Fruit fly (Drosophila melanogaster) whole organism, prepupa: ENCODE measurements around the gene CG32037.
A peak's percentile ranks its signal among the peaks of the same experiment; 100 is the strongest.

Experiments used
- Blimp-1 ChIP-seq: fragments of 200-800 bp; sonication (Bioruptor generic); optimal IDR thresholded peaks from 3 replicates; lab custom pipeline; 2017; ENCODE audit warnings: missing biosample characterization, missing genetic modification characterization, mild to moderate bottlenecking, moderate library complexity, missing genetic modification reagents
- CG10631 ChIP-seq: fragments of 200-800 bp; sonication (Bioruptor generic); optimal IDR thresholded peaks from 2 replicates; lab custom pipeline; 2016; ENCODE audit warnings: missing biosample characterization, missing genetic modification characterization
- CG10669 ChIP-seq: fragments of 200-800 bp; sonication (Bioruptor generic); optimal IDR thresholded peaks from 3 replicates; lab custom pipeline; 2018; ENCODE audit warnings: missing biosample characterization, mild to moderate bottlenecking, missing genetic modification characterization, moderate library complexity
- CG11762 ChIP-seq: fragments of 200-800 bp; sonication (Bioruptor generic); optimal IDR thresholded peaks from 3 replicates; lab custom pipeline; 2016; ENCODE audit warnings: missing biosample characterization, missing genetic modification characterization; ENCODE audit not compliant: insufficient read depth
- CG15336 ChIP-seq: fragments of 200-800 bp; sonication (Bioruptor generic); IDR thresholded peaks from 2 replicates; pipeline ENCODE4 v1.3.6; 2022; ENCODE audit warnings: missing biosample characterization, missing genetic modification characterization
- CG1621 ChIP-seq: fragments of 200-800 bp; sonication (Bioruptor generic); optimal IDR thresholded peaks from 3 replicates; lab custom pipeline; 2018; ENCODE audit warnings: missing biosample characterization, mild to moderate bottlenecking, missing genetic modification characterization
- CG16779 ChIP-seq: fragments of 200-800 bp; sonication (Bioruptor generic); optimal IDR thresholded peaks from 3 replicates; lab custom pipeline; 2017; ENCODE audit warnings: missing biosample characterization, mild to moderate bottlenecking, missing genetic modification characterization
- CG3032 ChIP-seq: fragments of 200-800 bp; optimal IDR thresholded peaks from 2 replicates; lab custom pipeline; 2019; ENCODE audit warnings: missing biosample characterization, mild to moderate bottlenecking, missing genetic modification characterization, moderate library complexity
- CG31627 ChIP-seq: fragments of 200-800 bp; sonication (Bioruptor generic); optimal IDR thresholded peaks from 3 replicates; lab custom pipeline; 2016; ENCODE audit warnings: missing biosample characterization, missing genetic modification characterization
- CG32006 ChIP-seq: fragments of 200-800 bp; sonication (Bioruptor generic); optimal IDR thresholded peaks from 3 replicates; lab custom pipeline; 2017; ENCODE audit warnings: missing biosample characterization, mild to moderate bottlenecking, missing genetic modification characterization
- CG3919 ChIP-seq: fragments of 200-800 bp; sonication (Bioruptor generic); optimal IDR thresholded peaks from 3 replicates; lab custom pipeline; 2016; ENCODE audit warnings: missing biosample characterization, missing genetic modification characterization
- CG4318 ChIP-seq: fragments of 200-800 bp; sonication (Bioruptor generic); optimal IDR thresholded peaks from 3 replicates; lab custom pipeline; 2017; ENCODE audit warnings: missing biosample characterization, mild to moderate bottlenecking, missing genetic modification characterization
- CG6163 ChIP-seq: fragments of 200-800 bp; sonication (Bioruptor generic); IDR thresholded peaks from 3 replicates; pipeline ENCODE4 v1.3.6; 2022; ENCODE audit warnings: missing biosample characterization, missing genetic modification characterization
- CG6276 ChIP-seq: fragments of 200-800 bp; sonication (Bioruptor generic); optimal IDR thresholded peaks from 2 replicates; lab custom pipeline; 2017; ENCODE audit warnings: missing biosample characterization, mild to moderate bottlenecking, missing genetic modification characterization
- CG6792 ChIP-seq: fragments of 200-800 bp; sonication (Bioruptor generic); optimal IDR thresholded peaks from 3 replicates; lab custom pipeline; 2016; ENCODE audit warnings: missing biosample characterization, missing genetic modification characterization
- CG6808 ChIP-seq: fragments of 200-800 bp; sonication (Bioruptor generic); optimal IDR thresholded peaks from 3 replicates; lab custom pipeline; 2017; ENCODE audit warnings: missing biosample characterization, missing genetic modification characterization, mild to moderate bottlenecking, moderate library complexity, missing genetic modification reagents
- CG6854 ChIP-seq: fragments of 200-800 bp; sonication (Bioruptor generic); optimal IDR thresholded peaks from 2 replicates; lab custom pipeline; 2017; ENCODE audit warnings: missing biosample characterization, mild to moderate bottlenecking, missing genetic modification characterization
- CG7368 ChIP-seq: fragments of 200-800 bp; sonication (Bioruptor generic); optimal IDR thresholded peaks from 3 replicates; lab custom pipeline; 2016; ENCODE audit warnings: missing biosample characterization, missing genetic modification characterization
- CG8632 ChIP-seq: fragments of 200-800 bp; sonication (Bioruptor generic); optimal IDR thresholded peaks from 3 replicates; lab custom pipeline; 2016; ENCODE audit warnings: missing biosample characterization, missing genetic modification characterization
- CG9139 ChIP-seq: fragments of 200-800 bp; sonication (Bioruptor generic); optimal IDR thresholded peaks from 3 replicates; lab custom pipeline; 2017; ENCODE audit warnings: missing biosample characterization, mild to moderate bottlenecking, missing genetic modification characterization
- Eip75B ChIP-seq: fragments of 200-800 bp; sonication (Bioruptor generic); optimal IDR thresholded peaks from 3 replicates; lab custom pipeline; 2016; ENCODE audit warnings: missing biosample characterization, missing genetic modification characterization
- Eip78C ChIP-seq: fragments of 200-800 bp; sonication (Bioruptor generic); peaks from one replicate; lab custom pipeline; 2016; ENCODE audit warnings: missing biosample characterization, missing genetic modification characterization
- Eip93F ChIP-seq: fragments of 200-800 bp; sonication (Bioruptor generic); optimal IDR thresholded peaks from 2 replicates; lab custom pipeline; 2016; ENCODE audit warnings: missing biosample characterization, mild to moderate bottlenecking, missing genetic modification characterization
- Ets21C ChIP-seq: fragments of 200-800 bp; sonication (Bioruptor generic); optimal IDR thresholded peaks from 3 replicates; lab custom pipeline; 2016; ENCODE audit warnings: missing biosample characterization, missing genetic modification characterization
- Hr38 ChIP-seq: sonication (Bioruptor generic); optimal IDR thresholded peaks from 2 replicates; lab custom pipeline; 2016; ENCODE audit warnings: missing biosample characterization, missing genetic modification characterization
- Hr39 ChIP-seq: fragments of 200-800 bp; sonication (Bioruptor generic); optimal IDR thresholded peaks from 2 replicates; lab custom pipeline; 2016; ENCODE audit warnings: missing biosample characterization, missing genetic modification characterization
- Hr4 ChIP-seq: fragments of 200-800 bp; sonication (Bioruptor generic); optimal IDR thresholded peaks from 3 replicates; lab custom pipeline; 2016; ENCODE audit warnings: missing biosample characterization, missing genetic modification characterization
- Lpt ChIP-seq: fragments of 200-800 bp; sonication (Bioruptor generic); optimal IDR thresholded peaks from 3 replicates; lab custom pipeline; 2016; ENCODE audit warnings: missing biosample characterization, missing genetic modification characterization
- Met ChIP-seq: fragments of 200-800 bp; sonication (Bioruptor generic); optimal IDR thresholded peaks from 3 replicates; lab custom pipeline; 2016; ENCODE audit warnings: missing biosample characterization, missing genetic modification characterization
- OdsH ChIP-seq: fragments of 200-800 bp; sonication (Bioruptor generic); optimal IDR thresholded peaks from 3 replicates; lab custom pipeline; 2016; ENCODE audit warnings: missing biosample characterization, missing genetic modification characterization
- Sox102F ChIP-seq: fragments of 200-800 bp; sonication (Bioruptor generic); optimal IDR thresholded peaks from 2 replicates; lab custom pipeline; 2016; ENCODE audit warnings: missing biosample characterization, mild to moderate bottlenecking, missing genetic modification characterization
- achi ChIP-seq: fragments of 200-800 bp; sonication (Bioruptor generic); optimal IDR thresholded peaks from 3 replicates; lab custom pipeline; 2016; ENCODE audit warnings: missing biosample characterization, missing genetic modification characterization
- acj6 ChIP-seq: fragments of 200-800 bp; sonication (Bioruptor generic); optimal IDR thresholded peaks from 3 replicates; lab custom pipeline; 2016; ENCODE audit warnings: missing biosample characterization, missing genetic modification characterization
- cyc ChIP-seq: fragments of 200-800 bp; sonication (Bioruptor generic); optimal IDR thresholded peaks from 3 replicates; lab custom pipeline; 2016; ENCODE audit warnings: missing biosample characterization, missing genetic modification characterization
- dac ChIP-seq: fragments of 200-800 bp; sonication (Bioruptor generic); optimal IDR thresholded peaks from 2 replicates; lab custom pipeline; 2017; ENCODE audit warnings: missing biosample characterization, mild to moderate bottlenecking, missing genetic modification characterization
- dsx ChIP-seq: fragments of 200-800 bp; optimal IDR thresholded peaks from 3 replicates; lab custom pipeline; 2019; ENCODE audit warnings: missing biosample characterization, mild to moderate bottlenecking, missing genetic modification characterization, moderate library complexity; ENCODE audit not compliant: poor library complexity, severe bottlenecking
- fd85E ChIP-seq: fragments of 200-800 bp; sonication (Bioruptor generic); optimal IDR thresholded peaks from 3 replicates; lab custom pipeline; 2016; ENCODE audit warnings: missing biosample characterization, missing genetic modification characterization
- fkh ChIP-seq: fragments of 200-800 bp; sonication (Bioruptor generic); optimal IDR thresholded peaks from 3 replicates; lab custom pipeline; 2017; ENCODE audit warnings: missing biosample characterization, mild to moderate bottlenecking, missing genetic modification characterization, moderate library complexity
- net ChIP-seq: fragments of 200-800 bp; sonication (Bioruptor generic); optimal IDR thresholded peaks from 3 replicates; lab custom pipeline; 2016; ENCODE audit warnings: missing biosample characterization, missing genetic modification characterization
- pdm3 ChIP-seq: fragments of 200-800 bp; sonication (Bioruptor generic); optimal IDR thresholded peaks from 3 replicates; lab custom pipeline; 2016; ENCODE audit warnings: missing biosample characterization, missing genetic modification characterization
- salr ChIP-seq, 2 experiments: fragments of 200-800 bp; sonication (Bioruptor generic); optimal IDR thresholded peaks; 3 replicates each; lab custom pipeline; 2016 to 2018; ENCODE audit warnings: missing biosample characterization in 2 of 2, missing genetic modification characterization in 2 of 2, mild to moderate bottlenecking in 1 of 2
- svp ChIP-seq: fragments of 200-800 bp; sonication (Bioruptor generic); peaks from one replicate; lab custom pipeline; 2016; ENCODE audit warnings: missing biosample characterization, missing genetic modification characterization
- topi ChIP-seq: fragments of 200-800 bp; sonication (Bioruptor generic); optimal IDR thresholded peaks from 3 replicates; lab custom pipeline; 2016; ENCODE audit warnings: missing biosample characterization, missing genetic modification characterization
- vri ChIP-seq: fragments of 200-800 bp; sonication (Bioruptor generic); optimal IDR thresholded peaks from 3 replicates; lab custom pipeline; 2016; ENCODE audit warnings: missing biosample characterization, mild to moderate bottlenecking, missing genetic modification characterization

The CG32037 gene

dm6 chr3L:9492115-9492514 is at the start of gene CG32037:
Gene CG32037 (minus strand): TSS chr3L:9492215.
- TF ChIP-seq CG10631 (GFP tag; lab: Kevin White, UChicago) (no peak), dac (GFP tag; lab: Kevin White, UChicago) (no peak), Hr39 (GFP tag; lab: Kevin White, UChicago) (no peak), Eip93F (GFP tag; lab: Kevin White, UChicago) (no peak), CG8632 (GFP tag; lab: Kevin White, UChicago) (no peak), fkh (no peak)
- TF ChIP-seq, all 60 proteins: peak for 0

- TF ChIP-seq CG10669 (GFP tag; lab: Kevin White, UChicago) (no peak), acj6 (GFP tag; lab: Kevin White, UChicago) (no peak), CG32006 (no peak), CG7368 (GFP tag; lab: Kevin White, UChicago) (no peak), Met (no peak), Blimp-1 (peak; percentile 80), salr (GFP tag; optimal IDR thresholded peaks at IDR 0.05; lab: Kevin White, UChicago) (no peak), CG15336 (GFP tag; lab: Robert Waterston, UW) (no peak), pdm3 (GFP tag; lab: Kevin White, UChicago) (no peak), Eip93F (GFP tag; lab: Kevin White, UChicago) (no peak), net (no peak), CG3919 (GFP tag; lab: Kevin White, UChicago) (no peak), CG3032 (tag; lab: Kevin White, UChicago) (no peak), CG6792 (GFP tag; lab: Kevin White, UChicago) (no peak), CG6808 (GFP tag; lab: Kevin White, UChicago) (no peak), CG6276 (peak; percentile 4), Eip78C (GFP tag; lab: Kevin White, UChicago) (peak; percentile 56), CG8632 (GFP tag; lab: Kevin White, UChicago) (no peak), Sox102F (no peak), Hr39 (GFP tag; lab: Kevin White, UChicago) (no peak), Lpt (GFP tag; lab: Kevin White, UChicago) (peak; percentile 17)
- TF ChIP-seq, all 60 proteins: peak for 4
Measured at dm6 chr3L:9528835-9529234, 36.8 kb upstream of the CG32037 start, which contains the start of gene Or67a. Gene Or67a (plus strand): TSS chr3L:9529067.

DNA sequence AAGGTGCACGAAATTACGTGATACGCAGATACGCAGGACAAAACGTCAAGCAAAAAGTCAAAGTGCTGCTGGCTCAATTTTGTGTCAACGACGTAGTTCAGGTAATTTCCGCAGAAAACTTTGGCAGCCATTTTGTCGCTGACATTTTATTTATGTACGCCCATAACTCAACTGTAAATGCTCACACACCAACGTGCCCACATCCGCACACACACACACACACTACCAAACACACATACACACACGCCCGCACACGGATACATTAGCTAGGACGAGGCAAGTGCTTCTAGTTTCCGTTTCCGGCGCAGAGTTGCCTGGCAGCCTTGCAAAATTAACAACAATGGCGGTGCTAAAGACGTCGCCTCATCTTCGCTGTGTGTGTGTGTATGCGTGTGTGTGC is 33.4 kb upstream of the CG32037 start, which contains the start of gene CG33700:
Gene CG33700, minus strand, starts transcription at position 101 of the 400 bp plus-strand sequence.
- TF ChIP-seq CG3032 (tag; lab: Kevin White, UChicago): peak; percentile 2
- TF ChIP-seq CG31627: no peak
- peak; percentile 35 for TF ChIP-seq CG1621 (tag; lab: Kevin White, UChicago)
- peak; percentile 3 for TF ChIP-seq Eip78C (GFP tag; lab: Kevin White, UChicago)
- TF ChIP-seq CG11762 (GFP tag; lab: Kevin White, UChicago): no peak
- TF ChIP-seq CG4318 (GFP tag; lab: Kevin White, UChicago): no peak
- no peak for TF ChIP-seq Hr4
- no peak for TF ChIP-seq Met
- no peak for TF ChIP-seq CG10669 (GFP tag; lab: Kevin White, UChicago)
- no peak for TF ChIP-seq Ets21C (GFP tag; lab: Kevin White, UChicago)
- TF ChIP-seq CG16779 (tag; lab: Kevin White, UChicago): no peak
- TF ChIP-seq topi (GFP tag; lab: Kevin White, UChicago): no peak
- no peak for TF ChIP-seq Eip93F (GFP tag; lab: Kevin White, UChicago)
- TF ChIP-seq dsx (GFP tag; lab: Kevin White, UChicago): no peak
- peak; percentile 16 for TF ChIP-seq CG9139 (GFP tag; lab: Kevin White, UChicago)
- TF ChIP-seq achi (GFP tag; lab: Kevin White, UChicago): no peak
- peak; percentile 41 for TF ChIP-seq CG6808 (GFP tag; lab: Kevin White, UChicago)

DNA sequence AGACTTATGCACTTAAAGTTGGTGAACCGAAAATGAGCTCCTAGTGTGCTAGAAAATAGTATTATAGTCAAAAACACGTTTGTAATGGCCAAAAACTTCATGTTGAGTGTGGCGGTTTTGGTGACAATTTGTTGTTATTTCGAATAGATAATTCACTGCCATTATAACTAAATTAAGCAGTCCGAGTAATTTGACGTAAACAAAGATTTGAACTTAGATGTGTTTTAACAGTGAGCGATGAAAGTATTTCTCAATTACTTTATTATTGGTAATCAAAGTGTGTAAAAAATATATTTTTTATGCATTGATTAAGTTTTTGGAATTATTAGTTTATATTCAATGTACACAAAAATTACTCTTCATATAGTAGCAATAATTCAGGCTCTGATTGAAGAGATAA is 21.3 kb upstream of the CG32037 start, which contains the start of gene CG33702:
Gene CG33702, minus strand, starts transcription at position 101 of the 400 bp plus-strand sequence.
- TF ChIP-seq Hr4: no peak
- no peak for TF ChIP-seq pdm3 (GFP tag; lab: Kevin White, UChicago)
- TF ChIP-seq vri (GFP tag; lab: Kevin White, UChicago): no peak
- no peak for TF ChIP-seq dsx (GFP tag; lab: Kevin White, UChicago)
- no peak for TF ChIP-seq CG11762 (GFP tag; lab: Kevin White, UChicago)
- no peak for TF ChIP-seq fd85E
- no peak for TF ChIP-seq Lpt (GFP tag; lab: Kevin White, UChicago)
- no peak for TF ChIP-seq CG3032 (tag; lab: Kevin White, UChicago)
- no peak for TF ChIP-seq Hr38
- TF ChIP-seq OdsH (GFP tag; lab: Kevin White, UChicago): no peak
- no peak for TF ChIP-seq cyc (GFP tag; lab: Kevin White, UChicago)
- TF ChIP-seq CG10669 (GFP tag; lab: Kevin White, UChicago): no peak
- TF ChIP-seq svp (GFP tag; lab: Kevin White, UChicago): no peak
- no peak for TF ChIP-seq CG6854 (GFP tag; lab: Kevin White, UChicago)
- TF ChIP-seq CG6163 (GFP tag; lab: Robert Waterston, UW): no peak
- TF ChIP-seq CG1621 (tag; lab: Kevin White, UChicago): no peak
- no peak for TF ChIP-seq Blimp-1
- TF ChIP-seq Eip75B (GFP tag; lab: Kevin White, UChicago): no peak
- no peak for TF ChIP-seq CG4318 (GFP tag; lab: Kevin White, UChicago)
